Worm (Caenorhabditis elegans) whole organism, young adult: Measurements from ENCODE around the gene npp-18.

Experiments used
- pha-4 ChIP-seq: fragments of 150-350 bp; sonication (generic microtip); optimal IDR thresholded peaks from 2 replicates; lab custom pipeline; 2014; ENCODE audit warnings: missing biosample characterization, missing genetic modification reagents, missing genetic modification characterization
- sea-2 ChIP-seq: fragments of 200-800 bp; sonication (Bioruptor generic); IDR thresholded peaks from 2 replicates; pipeline ENCODE4 v1.3.6; 2022; ENCODE audit warnings: missing genetic modification characterization, missing compliant biosample characterization
- tlf-1 ChIP-seq: fragments of 200-800 bp; sonication (Bioruptor generic); optimal IDR thresholded peaks from 2 replicates; lab custom pipeline; 2018; ENCODE audit warnings: mild to moderate bottlenecking, missing genetic modification characterization, missing compliant biosample characterization

ce11 chrIII:13267046-13267445, 29.6 kb upstream of the npp-18 start:
- TF ChIP-seq pha-4 (tag; lab: Kevin White, UChicago): no peak
- no peak for TF ChIP-seq sea-2 (GFP tag; lab: Robert Waterston, UW)
- TF ChIP-seq tlf-1: no peak
